Fruit fly (Drosophila melanogaster): ENCODE results near the gene CG31286.

Gene CG31286

dm6 chr3R:6657278-6658246 is 16.5 kb downstream of the CG31286 start, which contains the start of the genes CG1307 and twr (continued):
- TF ChIP-seq CG12769 (tag; optimal IDR thresholded peaks at IDR 0.05) (no peak), Scr (GFP tag; IDR thresholded peaks at IDR 0.05; ENCODE audit: partially characterized antibody) (no peak), crol (GFP tag; IDR thresholded peaks at IDR 0.05) (no peak), Atf6 (GFP tag; IDR thresholded peaks at IDR 0.05) (no peak), CG1832 (GFP tag; optimal IDR thresholded peaks at IDR 0.05) (no peak), CG10979 (tag; optimal IDR thresholded peaks at IDR 0.05) (no peak), CG8281 (tag; optimal IDR thresholded peaks at IDR 0.05) (no peak), Blimp-1 (GFP tag; optimal IDR thresholded peaks at IDR 0.05) (no peak), CG17568 (GFP tag; optimal IDR thresholded peaks at IDR 0.05) (no peak), pnt (GFP tag; optimal IDR thresholded peaks at IDR 0.05) (no peak), Fer3 (tag; optimal IDR thresholded peaks at IDR 0.05) (no peak), gcm (GFP tag; optimal IDR thresholded peaks at IDR 0.05) (no peak), CG2120 (GFP tag; optimal IDR thresholded peaks at IDR 0.05) (peak; percentile 7), slbo (GFP tag; IDR thresholded peaks at IDR 0.05) (peak; percentile 49), CG33557 (GFP tag; optimal IDR thresholded peaks at IDR 0.05) (peak; percentile 41), Opbp (GFP tag; IDR thresholded peaks at IDR 0.05; ENCODE audit: partially characterized antibody) (peak; percentile 41; the same call in 2 of the 3 replicates), CG15269 (tag; optimal IDR thresholded peaks at IDR 0.05) (no peak), vfl (GFP tag; optimal IDR thresholded peaks at IDR 0.05) (no peak), CG17829 (tag; optimal IDR thresholded peaks at IDR 0.05) (peak; percentile 61), trem (tag; optimal IDR thresholded peaks at IDR 0.05) (peak; percentile 79), CG12219 (GFP tag; optimal IDR thresholded peaks at IDR 0.05) (no peak), Bgb (GFP tag; IDR thresholded peaks at IDR 0.05; ENCODE audit: partially characterized antibody) (peak; percentile 29), nerfin-2 (GFP tag; IDR thresholded peaks at IDR 0.05; ENCODE audit: partially characterized antibody) (no peak), gro (GFP tag; optimal IDR thresholded peaks at IDR 0.05) (no peak), CrebB (tag; optimal IDR thresholded peaks at IDR 0.05) (no peak), ssp (GFP tag; IDR thresholded peaks at IDR 0.05) (peak; percentile 51; the same call in 1 of the 2 replicates), CTCF (GFP tag; optimal IDR thresholded peaks at IDR 0.05) (peak; percentile 31), eve (GFP tag; optimal IDR thresholded peaks at IDR 0.05) (no peak), gt (GFP tag; IDR thresholded peaks at IDR 0.05) (no peak), CG18764 (GFP tag; optimal IDR thresholded peaks at IDR 0.05) (peak; percentile 23), Dll (GFP tag; IDR thresholded peaks at IDR 0.05; ENCODE audit: partially characterized antibody) (0 out of 4 replicates have a peak, but pooled peaks have one; percentile 25), bsh (GFP tag; optimal IDR thresholded peaks at IDR 0.05) (peak in 1 of 2 experiments; percentile 50), BtbVII (GFP tag; optimal IDR thresholded peaks at IDR 0.05) (no peak), Spps (tag; optimal IDR thresholded peaks at IDR 0.05) (peak; percentile 24), pzg (GFP tag; optimal IDR thresholded peaks at IDR 0.05) (peak; percentile 74), CG15514 (GFP tag; optimal IDR thresholded peaks at IDR 0.05) (peak; percentile 65), Hand (GFP tag; optimal IDR thresholded peaks at IDR 0.05) (no peak), BEAF-32 (GFP tag; optimal IDR thresholded peaks at IDR 0.05) (peak; percentile 58), Usf (GFP tag; optimal IDR thresholded peaks at IDR 0.05) (no peak), zfh2 (GFP tag; optimal IDR thresholded peaks at IDR 0.05) (no peak), CG1233 (GFP tag; optimal IDR thresholded peaks at IDR 0.05) (peak; percentile 42), CG4617 (GFP tag; optimal IDR thresholded peaks at IDR 0.05; ENCODE audit: borderline replicate concordance) (peak; percentile 55), CG6689 (GFP tag; IDR thresholded peaks at IDR 0.05) (peak; percentile 41), Meics (GFP tag; optimal IDR thresholded peaks at IDR 0.05) (peak; percentile 43), CG13775 (GFP tag; optimal IDR thresholded peaks at IDR 0.05) (peak; percentile 68), kni (GFP tag; optimal IDR thresholded peaks at IDR 0.05) (no peak), CG12659 (GFP tag; optimal IDR thresholded peaks at IDR 0.05) (peak; percentile 77)

All from whole organism, embryonic.